Fruit fly (Drosophila melanogaster): ENCODE measurements around the gene CG16711.

CG16711 gene

dm6 chr3L:9713828-9714536, 9.9 kb downstream of the CG16711 start, which contains the start of gene vsg (continued):
- TF ChIP-seq CG14667 (GFP tag; IDR thresholded peaks at IDR 0.05) (peak; percentile 63), CG11398 (GFP tag; optimal IDR thresholded peaks at IDR 0.05) (no peak), Tbp (GFP tag; optimal IDR thresholded peaks at IDR 0.05) (no peak), trh (GFP tag; optimal IDR thresholded peaks at IDR 0.05) (peak; percentile 23), Adf1 (GFP tag; IDR thresholded peaks at IDR 0.05) (no peak; the same call in none of the 2 replicates), HmgD (GFP tag; optimal IDR thresholded peaks at IDR 0.05) (peak; percentile 39), fd96Cb (tag; optimal IDR thresholded peaks at IDR 0.05) (peak; percentile 80), CG30020 (tag; optimal IDR thresholded peaks at IDR 0.05) (peak; percentile 92), HHEX (GFP tag; optimal IDR thresholded peaks at IDR 0.05) (peak; percentile 9), insv (GFP tag; optimal IDR thresholded peaks at IDR 0.05) (peak in 1 of 2 experiments; percentile 61), yki (optimal IDR thresholded peaks at IDR 0.05) (no peak), Fer1 (GFP tag; optimal IDR thresholded peaks at IDR 0.05) (peak; percentile 63), CG14441 (GFP tag; IDR thresholded peaks at IDR 0.05) (peak; percentile 50), CG9817 (tag; optimal IDR thresholded peaks at IDR 0.05) (peak; percentile 83), fu2 (GFP tag; optimal IDR thresholded peaks at IDR 0.05) (no peak), CG1233 (GFP tag; optimal IDR thresholded peaks at IDR 0.05) (peak; percentile 71), grau (tag; optimal IDR thresholded peaks at IDR 0.05) (peak; percentile 88), so (GFP tag; IDR thresholded peaks at IDR 0.05) (no peak), odd (GFP tag; optimal IDR thresholded peaks at IDR 0.05) (peak; percentile 70), CG6854 (GFP tag; optimal IDR thresholded peaks at IDR 0.05) (no peak), slp2 (GFP tag; optimal IDR thresholded peaks at IDR 0.05) (peak; percentile 0), bcd (GFP tag; optimal IDR thresholded peaks at IDR 0.05) (peak; percentile 78), CG7372 (GFP tag; IDR thresholded peaks at IDR 0.05) (peak; percentile 58), CG12155 (GFP tag; optimal IDR thresholded peaks at IDR 0.05) (peak; percentile 85), CG10565 (GFP tag; optimal IDR thresholded peaks at IDR 0.05) (no peak), gce (GFP tag; IDR thresholded peaks at IDR 0.05) (no peak), NK7.1 (GFP tag; optimal IDR thresholded peaks at IDR 0.05) (no peak), ATbp (GFP tag; optimal IDR thresholded peaks at IDR 0.05) (peak; percentile 36), toy (GFP tag; IDR thresholded peaks at IDR 0.05) (peak; percentile 60; the same call in 1 of the 2 replicates), eyg (GFP tag; optimal IDR thresholded peaks at IDR 0.05) (no peak), CG8359 (GFP tag; optimal IDR thresholded peaks at IDR 0.05; ENCODE audit: borderline replicate concordance) (peak; percentile 3), CG34422 (GFP tag; IDR thresholded peaks at IDR 0.05) (peak; percentile 44), ind (GFP tag; optimal IDR thresholded peaks at IDR 0.05) (peak; percentile 72), scrt (GFP tag; optimal IDR thresholded peaks at IDR 0.05) (peak; percentile 49), CG7357 (GFP tag; IDR thresholded peaks at IDR 0.05) (peak; percentile 81; the same call in 2 of the 3 replicates), CG9215 (GFP tag; IDR thresholded peaks at IDR 0.05) (peak; percentile 85), Optix (GFP tag; IDR thresholded peaks at IDR 0.05) (peak; percentile 42; the same call in 1 of the 3 replicates), CG2889 (GFP tag; IDR thresholded peaks at IDR 0.05) (no peak), lilli (GFP tag; optimal IDR thresholded peaks at IDR 0.05) (peak; percentile 73), sug (tag; optimal IDR thresholded peaks at IDR 0.05) (peak; percentile 91), onecut (GFP tag; IDR thresholded peaks at IDR 0.05) (peak; percentile 21; the same call in 1 of the 2 replicates), ac (GFP tag; optimal IDR thresholded peaks at IDR 0.05) (no peak), Ssrp (tag; optimal IDR thresholded peaks at IDR 0.05) (peak; percentile 86), CG11093 (GFP tag; IDR thresholded peaks at IDR 0.05) (peak; percentile 61; the same call in 2 of the 3 replicates), abd-A (tag; optimal IDR thresholded peaks at IDR 0.05) (no peak), CG18262 (tag; optimal IDR thresholded peaks at IDR 0.05) (peak; percentile 90), CG30403 (GFP tag; optimal IDR thresholded peaks at IDR 0.05) (peak; percentile 88), pzg (GFP tag; optimal IDR thresholded peaks at IDR 0.05) (peak; percentile 61), tna (GFP tag; IDR thresholded peaks at IDR 0.05; ENCODE audit: partially characterized antibody) (peak; percentile 74), CG13894 (tag; optimal IDR thresholded peaks at IDR 0.05) (peak; percentile 71)

Data from whole organism, embryonic.